Worm (Caenorhabditis elegans): ENCODE data around the gene srx-47.

Gene srx-47

ce11 chrV:9321185-9321584 is 28.6 kb upstream of the srx-47 start, which contains the start of gene F44A2.7:
Gene F44A2.7 (plus strand): TSS chrV:9321485.
- TF ChIP-seq xnd-1 (tag; optimal IDR thresholded peaks at IDR 0.05) (no peak), bed-1 (GFP tag; IDR thresholded peaks at IDR 0.05) (no peak), nhr-80 (tag; optimal IDR thresholded peaks at IDR 0.05) (peak; percentile 33), rec-8 (tag; optimal IDR thresholded peaks at IDR 0.05) (no peak), F37B4.10 (GFP tag; IDR thresholded peaks at IDR 0.05) (no peak)

ce11 chrV:9322886-9323285 is 26.9 kb upstream of the srx-47 start, which contains the start of gene tag-153:
Gene tag-153 (plus strand): TSS chrV:9323085.
- no peak for TF ChIP-seq ceh-58 (GFP tag; IDR thresholded peaks at IDR 0.05)
- no peak for TF ChIP-seq unc-130 (GFP tag; optimal IDR thresholded peaks at IDR 0.05)
- peak; percentile 66 for TF ChIP-seq efl-1 (GFP tag; optimal IDR thresholded peaks at IDR 0.05)
- no peak for TF ChIP-seq B0019.2 (GFP tag; conservative IDR thresholded peaks at IDR 0.05)
- TF ChIP-seq dpl-1 (GFP tag; optimal IDR thresholded peaks at IDR 0.05) = peak; percentile 17
- peak; percentile 62; the same call in 1 of the 2 replicates for TF ChIP-seq madf-6 (GFP tag; IDR thresholded peaks at IDR 0.05)
- TF ChIP-seq F49E8.2 (tag; optimal IDR thresholded peaks at IDR 0.05; ENCODE audit: insufficient read depth) = no peak

ce11 chrV:9324167-9324566 is 25.6 kb upstream of the srx-47 start:
- no peak for TF ChIP-seq C17E4.6 (GFP tag; IDR thresholded peaks at IDR 0.05)
- TF ChIP-seq chd-7 (tag; optimal IDR thresholded peaks at IDR 0.05) = no peak
- no peak for TF ChIP-seq hsf-1 (GFP tag; IDR thresholded peaks at IDR 0.05)
- peak; percentile 54 for TF ChIP-seq nhr-80 (tag; optimal IDR thresholded peaks at IDR 0.05)

ce11 chrV:9326903-9327302 is 22.9 kb upstream of the srx-47 start:
- TF ChIP-seq hmg-20 (GFP tag; IDR thresholded peaks at IDR 0.05) (no peak), B0035.1 (tag; optimal IDR thresholded peaks at IDR 0.05) (no peak), sea-2 (GFP tag; IDR thresholded peaks at IDR 0.05) (no peak), let-526 (GFP tag; IDR thresholded peaks at IDR 0.05) (no peak), C17E4.6 (GFP tag; IDR thresholded peaks at IDR 0.05) (no peak), dox-1 (GFP tag; IDR thresholded peaks at IDR 0.05) (no peak), ekl-4 (GFP tag; IDR thresholded peaks at IDR 0.05) (no peak), hmg-1.2 (GFP tag; IDR thresholded peaks at IDR 0.05) (no peak), Y95B8A.8 (GFP tag; IDR thresholded peaks at IDR 0.05) (no peak), Y56A3A.18 (GFP tag; IDR thresholded peaks at IDR 0.05) (no peak), bed-2 (GFP tag; IDR thresholded peaks at IDR 0.05) (no peak), madf-6 (GFP tag; IDR thresholded peaks at IDR 0.05) (0 out of 2 replicates have a peak, but pooled peaks have one; percentile 21), athp-1 (tag; optimal IDR thresholded peaks at IDR 0.05) (peak; percentile 24), D2030.7 (GFP tag; IDR thresholded peaks at IDR 0.05) (no peak), lin-54 (GFP tag; optimal IDR thresholded peaks at IDR 0.05) (no peak), F33H1.4 (GFP tag; IDR thresholded peaks at IDR 0.05) (no peak), cebp-2 (GFP tag; IDR thresholded peaks at IDR 0.05) (no peak), B0261.1 (tag; optimal IDR thresholded peaks at IDR 0.05) (no peak), dpff-1 (tag; optimal IDR thresholded peaks at IDR 0.05) (peak; percentile 4), Y67H2A.10 (GFP tag; conservative IDR thresholded peaks at IDR 0.05) (no peak), attf-3 (GFP tag; conservative IDR thresholded peaks at IDR 0.05) (no peak), nfya-2 (GFP tag; IDR thresholded peaks at IDR 0.05) (no peak), Y53G8AR.9 (GFP tag; conservative IDR thresholded peaks at IDR 0.05) (0 out of 2 replicates have a peak, but pooled peaks have one; percentile 56), atf-7 (tag; optimal IDR thresholded peaks at IDR 0.05) (no peak), chd-7 (tag; optimal IDR thresholded peaks at IDR 0.05) (no peak), ztf-22 (GFP tag; optimal IDR thresholded peaks at IDR 0.05) (no peak), aptf-2 (GFP tag; conservative IDR thresholded peaks at IDR 0.05) (no peak), ceh-27 (GFP tag; optimal IDR thresholded peaks at IDR 0.05) (no peak), tlf-1 (GFP tag; optimal IDR thresholded peaks at IDR 0.05) (no peak), ztf-18 (tag; optimal IDR thresholded peaks at IDR 0.05) (no peak), nhr-90 (tag; optimal IDR thresholded peaks at IDR 0.05) (no peak), madf-8 (GFP tag; conservative IDR thresholded peaks at IDR 0.05) (no peak)

Data from whole organism, young adult.